Worm (Caenorhabditis elegans) whole organism, L4/young adult: Measurements from ENCODE around the gene trpa-1.

Experiments used
- W03F9.2 ChIP-seq: fragments of 150-350 bp; optimal IDR thresholded peaks from 2 replicates; lab custom pipeline; 2014; ENCODE audit warnings: missing biosample characterization, missing genetic modification characterization
- him-1 ChIP-seq: sonication (generic microtip); optimal IDR thresholded peaks from 2 replicates; lab custom pipeline; 2016; ENCODE audit warnings: missing genotype, missing genetic modification reagents, missing genetic modification characterization, missing compliant biosample characterization

DNA sequence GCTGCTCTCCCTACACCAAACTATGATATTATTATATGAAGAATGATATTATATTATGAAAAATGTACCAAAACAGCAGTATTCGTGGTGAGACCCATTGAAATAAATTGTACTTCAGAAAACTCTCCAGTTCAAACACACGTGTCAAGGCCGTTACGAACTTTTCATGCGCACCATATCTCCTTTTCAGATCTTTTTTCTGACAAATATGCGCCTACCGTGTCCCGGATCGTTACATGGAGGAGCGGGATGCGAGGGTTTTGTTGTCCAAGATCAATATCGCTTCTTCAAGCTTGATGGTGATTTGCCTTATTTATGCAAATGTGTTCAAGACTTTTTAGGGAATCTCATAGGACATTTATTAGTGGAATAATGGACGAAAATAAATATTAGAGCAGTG, 39.4 kb downstream of the trpa-1 start:
- TF ChIP-seq him-1: no peak
- no peak for TF ChIP-seq W03F9.2 (tag; lab: Kevin White, UChicago)
